Worm (Caenorhabditis elegans) whole organism, L2 larva: ENCODE measurements around the gene tpra-1.

Source experiments
- ZK546.5 ChIP-seq: sonication (generic microtip); optimal IDR thresholded peaks from 2 replicates; lab custom pipeline; 2017; ENCODE audit warnings: missing biosample characterization, missing genetic modification characterization
- ama-1 ChIP-seq: fragments of 150-350 bp; optimal IDR thresholded peaks from 2 replicates; lab custom pipeline; 2018; ENCODE audit warnings: inconsistent platforms
- blmp-1 ChIP-seq: sonication (generic microtip); optimal IDR thresholded peaks from 2 replicates; lab custom pipeline; 2017; ENCODE audit warnings: missing genetic modification characterization, mild to moderate bottlenecking, missing compliant biosample characterization, antibody characterized with exemption, moderate library complexity; ENCODE audit not compliant: insufficient read depth
- fos-1 ChIP-seq: fragments of 150-350 bp; optimal IDR thresholded peaks from 2 replicates; lab custom pipeline; 2014; ENCODE audit warnings: missing biosample characterization, missing genetic modification characterization
- lin-11 ChIP-seq: fragments of 150-350 bp; sonication (generic microtip); optimal IDR thresholded peaks from 2 replicates; lab custom pipeline; 2014; ENCODE audit warnings: missing biosample characterization, missing genetic modification characterization, inconsistent platforms, mixed read lengths
- lin-39 ChIP-seq: fragments of 150-350 bp; optimal IDR thresholded peaks from 2 replicates; lab custom pipeline; 2014; ENCODE audit warnings: missing biosample characterization, missing genetic modification reagents, missing genetic modification characterization
- mdl-1 ChIP-seq, 2 experiments: fragments of 150-350 bp in 1 of 2; sonication (generic microtip) in 1 of 2; optimal IDR thresholded peaks; 2 replicates each; lab custom pipeline; 2017; ENCODE audit warnings: missing biosample characterization in 2 of 2, missing genetic modification characterization in 2 of 2
- nhr-23 ChIP-seq: fragments of 150-350 bp; optimal IDR thresholded peaks from 2 replicates; lab custom pipeline; 2014; ENCODE audit warnings: missing biosample characterization, missing genetic modification reagents, missing genetic modification characterization
- nhr-237 ChIP-seq: fragments of 150-350 bp; optimal IDR thresholded peaks from 2 replicates; lab custom pipeline; 2014; ENCODE audit warnings: missing biosample characterization, missing genetic modification characterization
- nhr-6 ChIP-seq: fragments of 150-350 bp; optimal IDR thresholded peaks from 2 replicates; lab custom pipeline; 2014; ENCODE audit warnings: missing biosample characterization, missing genetic modification characterization
- skn-1 ChIP-seq: sonication (generic microtip); optimal IDR thresholded peaks from 2 replicates; lab custom pipeline; 2017; ENCODE audit warnings: missing biosample characterization, missing genetic modification characterization
- snpc-4 ChIP-seq: fragments of 150-350 bp; optimal IDR thresholded peaks from 2 replicates; lab custom pipeline; 2014; ENCODE audit warnings: missing biosample characterization, missing genetic modification characterization
- unc-39 ChIP-seq: fragments of 150-350 bp; optimal IDR thresholded peaks from 2 replicates; lab custom pipeline; 2014; ENCODE audit warnings: missing biosample characterization, missing genetic modification characterization
- unc-62 ChIP-seq: fragments of 150-350 bp; optimal IDR thresholded peaks from 2 replicates; lab custom pipeline; 2014; ENCODE audit warnings: missing biosample characterization, missing genetic modification reagents, missing genetic modification characterization

DNA sequence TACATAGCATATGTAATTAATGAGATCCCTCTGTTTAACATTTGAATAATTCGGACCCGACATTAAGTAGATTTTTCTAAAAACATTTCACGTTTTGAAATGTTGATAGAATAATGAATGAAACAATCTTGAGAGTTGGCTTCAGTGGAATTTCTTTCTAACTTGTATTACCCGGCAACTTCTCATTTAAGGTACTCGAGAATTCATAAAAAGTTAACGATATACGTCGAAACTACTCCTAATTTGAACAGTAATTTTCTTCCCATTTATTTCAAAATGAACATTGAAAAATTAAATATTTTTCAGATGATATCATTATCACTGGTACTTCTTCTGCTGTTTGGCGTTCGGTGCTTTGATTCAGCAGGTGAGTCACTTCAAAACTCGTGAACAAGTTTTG, 49.5 kb upstream of the tpra-1 start, which contains the start of gene C27B7.7:
- TF ChIP-seq nhr-237 (tag; lab: Kevin White, UChicago) (no peak), snpc-4 (tag; lab: Kevin White, UChicago) (no peak), lin-11 (tag; lab: Kevin White, UChicago) (no peak), skn-1 (tag; lab: Kevin White, UChicago) (no peak), fos-1 (no peak), unc-62 (no peak), mdl-1 (tag; optimal IDR thresholded peaks at IDR 0.05; lab: Kevin White, UChicago) (no peak), ama-1 (lab: Kevin White, UChicago) (no peak), lin-39 (no peak), ZK546.5 (tag; lab: Kevin White, UChicago) (no peak), unc-39 (tag; lab: Kevin White, UChicago) (no peak), nhr-6 (tag; lab: Kevin White, UChicago) (no peak), blmp-1 (tag; lab: Kevin White, UChicago) (no peak), nhr-23 (tag; lab: Kevin White, UChicago) (no peak)
